Fruit fly (Drosophila melanogaster) whole organism, embryonic: Measurements from ENCODE around the gene brv3.

Experiments
- B-H1 ChIP-seq: fragments of 200-800 bp; sonication (Bioruptor generic); IDR thresholded peaks from 3 replicates; pipeline ENCODE4 v1.3.6; 2022; ENCODE audit warnings: missing biosample characterization, missing genetic modification characterization
- CG10267 ChIP-seq: fragments of 200-800 bp; sonication (Bioruptor generic); optimal IDR thresholded peaks from 2 replicates; lab custom pipeline; 2018; ENCODE audit warnings: missing biosample characterization, mild to moderate bottlenecking, missing genetic modification characterization, moderate library complexity
- CG10565 ChIP-seq: fragments of 200-800 bp; sonication (Bioruptor generic); optimal IDR thresholded peaks from 3 replicates; lab custom pipeline; 2016; ENCODE audit warnings: missing biosample characterization, mild to moderate bottlenecking, missing genetic modification characterization
- CG10959 ChIP-seq: fragments of 200-800 bp; sonication (Bioruptor generic); IDR thresholded peaks from 2 replicates; pipeline ENCODE4 v1.3.6; 2022; ENCODE audit warnings: missing biosample characterization, missing genetic modification characterization
- CG11085 ChIP-seq: fragments of 200-800 bp; sonication (Bioruptor generic); IDR thresholded peaks from 2 replicates; pipeline ENCODE4 v1.3.6; 2022; ENCODE audit warnings: missing biosample characterization, missing genetic modification characterization
- CG11696 ChIP-seq: fragments of 200-800 bp; sonication (Bioruptor generic); IDR thresholded peaks from 2 replicates; pipeline ENCODE4 v1.3.6; 2022; ENCODE audit warnings: missing biosample characterization, missing genetic modification characterization
- CG14014 ChIP-seq: fragments of 200-800 bp; sonication (Bioruptor generic); IDR thresholded peaks from 2 replicates; pipeline ENCODE4 v1.3.6; 2022; ENCODE audit warnings: missing biosample characterization, missing genetic modification characterization
- CG14710 ChIP-seq: fragments of 200-800 bp; sonication (Bioruptor generic); optimal IDR thresholded peaks from 3 replicates; lab custom pipeline; 2019; ENCODE audit warnings: missing biosample characterization, mild to moderate bottlenecking, missing genetic modification characterization, moderate library complexity
- CG14965 ChIP-seq: fragments of 200-800 bp; sonication (Bioruptor generic); optimal IDR thresholded peaks from 2 replicates; lab custom pipeline; 2016; ENCODE audit warnings: missing biosample characterization, missing genetic modification characterization, borderline replicate concordance
- CG1647 ChIP-seq: fragments of 200-800 bp; sonication (Bioruptor generic); optimal IDR thresholded peaks from 3 replicates; lab custom pipeline; 2016; ENCODE audit warnings: missing biosample characterization, missing genetic modification characterization
- CG16779 ChIP-seq: fragments of 200-800 bp; sonication (Bioruptor generic); IDR thresholded peaks from 2 replicates; pipeline ENCODE4 v1.3.6; 2022; ENCODE audit warnings: missing biosample characterization, missing genetic modification characterization
- CG17359 ChIP-seq: fragments of 200-800 bp; sonication (Bioruptor generic); optimal IDR thresholded peaks from 3 replicates; lab custom pipeline; 2018; ENCODE audit warnings: missing biosample characterization, mild to moderate bottlenecking, missing genetic modification characterization, moderate library complexity
- CG18619 ChIP-seq: fragments of 200-800 bp; sonication (Bioruptor generic); optimal IDR thresholded peaks from 3 replicates; lab custom pipeline; 2017; ENCODE audit warnings: missing biosample characterization, mild to moderate bottlenecking, missing genetic modification characterization
- CG30431 ChIP-seq: fragments of 200-800 bp; sonication (Bioruptor generic); optimal IDR thresholded peaks from 2 replicates; lab custom pipeline; 2017; ENCODE audit warnings: missing biosample characterization, missing genetic modification characterization
- CG3847 ChIP-seq: fragments of 200-800 bp; sonication (Bioruptor generic); IDR thresholded peaks from 2 replicates; pipeline ENCODE4 v1.3.6; 2022; ENCODE audit warnings: missing biosample characterization, missing genetic modification characterization
- CG9876 ChIP-seq: fragments of 200-800 bp; sonication (Bioruptor generic); optimal IDR thresholded peaks from 2 replicates; lab custom pipeline; 2016; ENCODE audit warnings: missing biosample characterization, missing genetic modification characterization
- Deaf1 ChIP-seq: fragments of 200-800 bp; optimal IDR thresholded peaks from 3 replicates; lab custom pipeline; 2019; ENCODE audit warnings: missing biosample characterization, mild to moderate bottlenecking, missing genetic modification characterization, moderate library complexity
- Gsc ChIP-seq: fragments of 200-800 bp; sonication (Bioruptor generic); IDR thresholded peaks from 2 replicates; pipeline ENCODE4 v1.3.6; 2022; ENCODE audit warnings: missing biosample characterization, missing genetic modification characterization
- Gug ChIP-seq: fragments of 200-800 bp; sonication (Bioruptor generic); IDR thresholded peaks from 4 replicates; pipeline ENCODE4 v1.3.6; 2022; ENCODE audit warnings: missing biosample characterization, missing genetic modification characterization
- Hey ChIP-seq: fragments of 200-800 bp; sonication (Bioruptor generic); optimal IDR thresholded peaks from 3 replicates; lab custom pipeline; 2018; ENCODE audit warnings: missing biosample characterization, mild to moderate bottlenecking, missing genetic modification characterization
- HmgZ ChIP-seq: fragments of 200-800 bp; sonication (Bioruptor generic); optimal IDR thresholded peaks from 2 replicates; lab custom pipeline; 2018; ENCODE audit warnings: missing biosample characterization, mild to moderate bottlenecking, missing genetic modification characterization
- NC2α ChIP-seq: fragments of 200-800 bp; sonication (Bioruptor generic); optimal IDR thresholded peaks from 2 replicates; lab custom pipeline; 2016; ENCODE audit warnings: missing biosample characterization, missing genetic modification characterization
- NK7.1 ChIP-seq: fragments of 200-800 bp; sonication (Bioruptor generic); optimal IDR thresholded peaks from 3 replicates; lab custom pipeline; 2016; ENCODE audit warnings: missing biosample characterization, missing genetic modification characterization
- Nf-YA ChIP-seq: fragments of 200-800 bp; sonication (Bioruptor generic); IDR thresholded peaks from 2 replicates; pipeline ENCODE4 v1.3.6; 2022; ENCODE audit warnings: missing biosample characterization, missing genetic modification characterization
- Ptx1 ChIP-seq: fragments of 200-800 bp; sonication (Bioruptor generic); IDR thresholded peaks from 2 replicates; pipeline ENCODE4 v1.3.6; 2022; ENCODE audit warnings: missing biosample characterization, missing genetic modification characterization
- Scr ChIP-seq: fragments of 200-800 bp; sonication (Bioruptor generic); IDR thresholded peaks from 2 replicates; pipeline ENCODE4 v1.3.6; 2022; ENCODE audit warnings: missing biosample characterization, missing genetic modification characterization; ENCODE audit not compliant: partially characterized antibody
- ac ChIP-seq: fragments of 200-800 bp; sonication (Bioruptor generic); optimal IDR thresholded peaks from 3 replicates; lab custom pipeline; 2017; ENCODE audit warnings: missing biosample characterization, mild to moderate bottlenecking, missing genetic modification characterization
- aop ChIP-seq: fragments of 200-800 bp; sonication (Bioruptor generic); IDR thresholded peaks from 2 replicates; pipeline ENCODE4 v1.3.6; 2022; ENCODE audit warnings: missing biosample characterization, missing genetic modification characterization
- cg ChIP-seq: fragments of 200-800 bp; sonication (Bioruptor generic); optimal IDR thresholded peaks from 3 replicates; lab custom pipeline; 2019; ENCODE audit warnings: missing biosample characterization, mild to moderate bottlenecking, missing genetic modification characterization, moderate library complexity
- dmrt99B ChIP-seq: fragments of 200-800 bp; sonication (Bioruptor generic); optimal IDR thresholded peaks from 2 replicates; lab custom pipeline; 2018; ENCODE audit warnings: missing biosample characterization, mild to moderate bottlenecking, missing genetic modification characterization, moderate library complexity
- gce ChIP-seq: fragments of 200-800 bp; sonication (Bioruptor generic); IDR thresholded peaks from 3 replicates; pipeline ENCODE4 v1.3.6; 2022; ENCODE audit warnings: missing biosample characterization, missing genetic modification characterization
- gcm ChIP-seq: fragments of 200-800 bp; sonication (Bioruptor generic); optimal IDR thresholded peaks from 2 replicates; lab custom pipeline; 2019; ENCODE audit warnings: missing biosample characterization, mild to moderate bottlenecking, missing genetic modification characterization, moderate library complexity
- h ChIP-seq: fragments of >200 bp; optimal IDR thresholded peaks from 2 replicates; lab custom pipeline; 2017
- kni ChIP-seq: fragments of 200-800 bp; sonication (Bioruptor generic); optimal IDR thresholded peaks from 3 replicates; lab custom pipeline; 2017; ENCODE audit warnings: mild to moderate bottlenecking, missing biosample characterization, missing genetic modification reagents, missing genetic modification characterization
- org-1 ChIP-seq: fragments of 200-800 bp; sonication (Bioruptor generic); optimal IDR thresholded peaks from 2 replicates; lab custom pipeline; 2017; ENCODE audit warnings: missing biosample characterization, missing genetic modification characterization
- otp ChIP-seq: fragments of 200-800 bp; sonication (Bioruptor generic); IDR thresholded peaks from 3 replicates; pipeline ENCODE4, ENCODE4 v1.3.6; 2022; ENCODE audit warnings: missing biosample characterization, missing genetic modification characterization
- pan ChIP-seq, 4 experiments: fragments of >200 bp in 3 of 4; fragments of 200-800 bp in 1 of 4; sonication (Bioruptor generic) in 1 of 4; optimal IDR thresholded peaks in 3 of 4; IDR thresholded peaks in 1 of 4; 2 replicates each; pipeline versions ENCODE4 v1.3.6 to Lab custom; 2017 to 2022; ENCODE audit warnings: missing biosample characterization in 2 of 4, missing genetic modification characterization in 2 of 4, mixed read lengths in 1 of 4
- ro ChIP-seq: fragments of 200-800 bp; sonication (Bioruptor generic); IDR thresholded peaks from 2 replicates; pipeline ENCODE4 v1.3.6; 2022; ENCODE audit warnings: missing biosample characterization, missing genetic modification characterization
- row ChIP-seq: fragments of 200-800 bp; sonication (Bioruptor generic); IDR thresholded peaks from 3 replicates; pipeline ENCODE4 v1.3.6; 2022; ENCODE audit warnings: missing biosample characterization, missing genetic modification characterization
- sc ChIP-seq, 3 experiments: fragments of >200 bp in 2 of 3; fragments of 200-800 bp in 1 of 3; sonication (Bioruptor generic) in 1 of 3; optimal IDR thresholded peaks; 2 replicates in 2 of 3; 3 replicates in 1 of 3; lab custom pipeline; 2017; ENCODE audit warnings: mild to moderate bottlenecking in 1 of 3, missing biosample characterization in 1 of 3, missing genetic modification characterization in 1 of 3, missing genetic modification reagents in 1 of 3
- schlank ChIP-seq: fragments of 200-800 bp; sonication (Bioruptor generic); optimal IDR thresholded peaks from 2 replicates; lab custom pipeline; 2018; ENCODE audit warnings: missing biosample characterization, mild to moderate bottlenecking, missing genetic modification characterization
- scrt ChIP-seq: fragments of 200-800 bp; sonication (Bioruptor generic); optimal IDR thresholded peaks from 2 replicates; lab custom pipeline; 2018; ENCODE audit warnings: missing biosample characterization, mild to moderate bottlenecking, missing genetic modification characterization, moderate library complexity
- sens ChIP-seq: fragments of 200-800 bp; sonication (Bioruptor generic); peaks from one replicate; lab custom pipeline; 2016; ENCODE audit warnings: missing biosample characterization, missing genetic modification characterization
- sim ChIP-seq: fragments of 200-800 bp; sonication (Bioruptor generic); IDR thresholded peaks from 2 replicates; pipeline ENCODE4 v1.3.6; 2022; ENCODE audit warnings: missing biosample characterization, missing genetic modification characterization
- slou ChIP-seq: fragments of 200-800 bp; sonication (Bioruptor generic); optimal IDR thresholded peaks from 3 replicates; lab custom pipeline; 2016; ENCODE audit warnings: missing biosample characterization, missing genetic modification characterization
- trh ChIP-seq: fragments of 200-800 bp; sonication (Bioruptor generic); optimal IDR thresholded peaks from 2 replicates; lab custom pipeline; 2016; ENCODE audit warnings: missing biosample characterization, missing genetic modification characterization
- vvl ChIP-seq: fragments of 200-800 bp; sonication (Bioruptor generic); IDR thresholded peaks from 2 replicates; pipeline ENCODE4 v1.3.6; 2022; ENCODE audit warnings: missing biosample characterization, missing genetic modification characterization
- zen ChIP-seq: fragments of 200-800 bp; sonication (Bioruptor generic); optimal IDR thresholded peaks from 3 replicates; lab custom pipeline; 2018; ENCODE audit warnings: missing biosample characterization, mild to moderate bottlenecking, missing genetic modification characterization, moderate library complexity
- zfh2 ChIP-seq: fragments of 200-800 bp; sonication (Bioruptor generic); optimal IDR thresholded peaks from 2 replicates; lab custom pipeline; 2016; ENCODE audit warnings: missing biosample characterization, missing genetic modification characterization

Gene brv3

dm6 chrX:2646022-2646761, 21.8 kb upstream of the brv3 start (continued):
- TF ChIP-seq row (peak; percentile 99), cg (GFP tag; lab: Kevin White, UChicago) (peak; percentile 64), CG10565 (GFP tag; lab: Kevin White, UChicago) (peak; percentile 73), CG16779 (peak; percentile 94), scrt (GFP tag; lab: Kevin White, UChicago) (peak; percentile 94), NC2α (GFP tag; lab: Kevin White, UChicago) (peak; percentile 95), ro (GFP tag; lab: Robert Waterston, UW) (peak; percentile 90), pan (optimal IDR thresholded peaks at IDR 0.05; lab: Kevin White, UChicago) (no peak), pan (GFP tag; optimal IDR thresholded peaks at IDR 0.05 in 1 of 2, IDR thresholded peaks at IDR 0.05 in 1 of 2) (peak in 1 of 2 experiments; percentile 97), CG17359 (peak; percentile 96), gce (GFP tag; lab: Robert Waterston, UW) (peak; percentile 93), gcm (peak; percentile 97), B-H1 (GFP tag; lab: Robert Waterston, UW) (peak; percentile 89), Gsc (GFP tag; lab: Robert Waterston, UW) (peak; percentile 87), CG30431 (GFP tag; lab: Kevin White, UChicago) (peak; percentile 93), NK7.1 (peak; percentile 95), trh (GFP tag; lab: Kevin White, UChicago) (peak; percentile 87), CG14965 (GFP tag; lab: Kevin White, UChicago) (peak; percentile 78), sc (optimal IDR thresholded peaks at IDR 0.05; lab: Kevin White, UChicago) (no peak), sc (GFP tag; optimal IDR thresholded peaks at IDR 0.05; lab: Kevin White, UChicago) (peak; percentile 93), otp (GFP tag; lab: Robert Waterston, UW) (peak; percentile 94), sim (GFP tag; lab: Robert Waterston, UW) (peak; percentile 70; the same call in 1 of the 2 replicates), CG14710 (peak; percentile 91), sens (GFP tag; lab: Kevin White, UChicago) (peak; percentile 99), Deaf1 (peak; percentile 83), CG10267 (tag; lab: Kevin White, UChicago) (peak; percentile 89), dmrt99B (peak; percentile 98), schlank (peak; percentile 97), CG11696 (GFP tag; lab: Robert Waterston, UW) (peak; percentile 100), zen (peak; percentile 80), CG14014 (GFP tag; lab: Robert Waterston, UW) (peak; percentile 98), aop (GFP tag; lab: Robert Waterston, UW) (peak; percentile 88), CG9876 (GFP tag; lab: Kevin White, UChicago) (peak; percentile 90), Gug (GFP tag; lab: Robert Waterston, UW) (peak; percentile 91; the same call in 3 of the 4 replicates), CG18619 (GFP tag; lab: Kevin White, UChicago) (peak; percentile 98), Scr (GFP tag; lab: Robert Waterston, UW) (peak; percentile 47; the same call in 1 of the 2 replicates), kni (GFP tag; lab: Kevin White, UChicago) (peak; percentile 97), CG10959 (GFP tag; lab: Robert Waterston, UW) (peak; percentile 85), zfh2 (peak; percentile 96), HmgZ (tag; lab: Kevin White, UChicago) (peak; percentile 99), Nf-YA (peak; percentile 85), slou (peak; percentile 89), CG11085 (GFP tag; lab: Robert Waterston, UW) (peak; percentile 82), org-1 (GFP tag; lab: Kevin White, UChicago) (peak; percentile 99), vvl (GFP tag; lab: Robert Waterston, UW) (peak; percentile 98), Ptx1 (GFP tag; lab: Robert Waterston, UW) (peak; percentile 96), h (lab: Kevin White, UChicago) (no peak), CG3847 (GFP tag; lab: Robert Waterston, UW) (peak; percentile 96), CG1647 (peak; percentile 93), ac (GFP tag; lab: Kevin White, UChicago) (peak; percentile 79), Hey (tag; lab: Kevin White, UChicago) (peak; percentile 88)
